Worm (Caenorhabditis elegans): Measurements from ENCODE around the gene cap-1.

The cap-1 gene

DNA sequence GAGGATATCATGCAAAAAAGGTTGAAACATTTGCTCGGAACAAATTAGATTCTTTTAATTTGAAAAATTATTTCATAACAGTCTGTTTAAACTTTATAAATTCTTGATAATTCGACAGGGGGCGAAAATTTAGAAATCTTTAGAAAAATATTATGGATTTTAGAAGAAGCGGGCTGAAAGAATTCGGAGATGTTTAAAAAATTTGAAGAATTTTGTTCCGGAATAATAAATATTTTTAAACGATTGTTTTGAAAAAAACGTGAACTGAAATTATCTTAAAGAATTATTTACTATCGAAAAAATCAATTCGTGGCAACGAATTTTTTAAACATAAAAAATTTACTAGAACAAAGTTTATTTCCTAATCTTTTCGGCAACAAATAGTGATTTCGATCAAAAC, 26.3 kb downstream of the cap-1 start, which contains the start of gene R13A1.3:
R13A1.3 (plus strand) TSS at position 301 of the 400 bp plus-strand sequence.
- no peak for TF ChIP-seq pha-4 (tag; optimal IDR thresholded peaks at IDR 0.05)
- TF ChIP-seq repo-1 (tag; optimal IDR thresholded peaks at IDR 0.05) = no peak
- no peak for TF ChIP-seq T26A5.8 (tag; optimal IDR thresholded peaks at IDR 0.05)
- no peak for TF ChIP-seq atf-7 (tag; optimal IDR thresholded peaks at IDR 0.05)
- no peak for TF ChIP-seq lsl-1 (GFP tag; optimal IDR thresholded peaks at IDR 0.05)
- TF ChIP-seq efl-1 (GFP tag; optimal IDR thresholded peaks at IDR 0.05) = no peak
- no peak for TF ChIP-seq attf-3 (GFP tag; conservative IDR thresholded peaks at IDR 0.05)
- TF ChIP-seq lag-1 (GFP tag; IDR thresholded peaks at IDR 0.05) = no peak
- TF ChIP-seq let-526 (GFP tag; IDR thresholded peaks at IDR 0.05) = no peak
- no peak for TF ChIP-seq sdz-38 (tag; optimal IDR thresholded peaks at IDR 0.05)
- no peak for TF ChIP-seq aptf-3 (GFP tag; IDR thresholded peaks at IDR 0.05)
- no peak for TF ChIP-seq F33H1.4 (GFP tag; IDR thresholded peaks at IDR 0.05)
- TF ChIP-seq snpc-1.1 (tag; optimal IDR thresholded peaks at IDR 0.05; ENCODE audit: insufficient read depth) = no peak
- no peak for TF ChIP-seq ama-1 (optimal IDR thresholded peaks at IDR 0.05)
- no peak for TF ChIP-seq ama-1 (GFP tag; optimal IDR thresholded peaks at IDR 0.05)
- no peak for TF ChIP-seq tlf-1 (GFP tag; optimal IDR thresholded peaks at IDR 0.05)

DNA sequence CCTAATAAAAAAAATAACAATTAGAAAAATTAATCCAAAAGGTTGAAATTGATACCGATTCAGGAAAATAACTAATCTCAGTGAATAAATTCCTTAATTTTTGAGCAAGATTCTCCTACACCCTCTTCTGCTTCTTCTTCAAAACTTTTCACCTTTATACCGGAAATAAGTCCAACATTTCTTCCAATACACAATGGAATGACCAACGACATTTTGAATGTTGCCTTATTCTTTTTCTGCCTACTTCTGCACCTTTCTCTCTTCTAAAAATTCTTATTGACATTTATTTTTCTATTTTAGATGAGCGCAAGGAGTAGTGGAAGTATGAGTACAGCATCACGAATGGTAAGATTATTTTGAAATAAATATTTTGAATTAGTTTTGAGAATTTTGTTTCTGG, 33.2 kb downstream of the cap-1 start, which contains the start of gene unc-8:
unc-8 (plus strand) TSS at position 301 of the 400 bp plus-strand sequence.
- no peak for TF ChIP-seq tbx-9 (tag; optimal IDR thresholded peaks at IDR 0.05; ENCODE audit: borderline replicate concordance)
- no peak for TF ChIP-seq ekl-4 (GFP tag; IDR thresholded peaks at IDR 0.05)
- TF ChIP-seq F55B11.4 (tag; optimal IDR thresholded peaks at IDR 0.05; ENCODE audit: borderline replicate concordance, insufficient read depth) = no peak
- no peak for TF ChIP-seq unc-130 (GFP tag; optimal IDR thresholded peaks at IDR 0.05)
- TF ChIP-seq lin-26 (GFP tag; IDR thresholded peaks at IDR 0.05) = no peak
- no peak for TF ChIP-seq nhr-90 (tag; optimal IDR thresholded peaks at IDR 0.05)
- no peak for TF ChIP-seq F39B2.1 (GFP tag; IDR thresholded peaks at IDR 0.05)
- TF ChIP-seq ztf-3 (GFP tag; optimal IDR thresholded peaks at IDR 0.05) = no peak
- TF ChIP-seq nhr-179 (tag; optimal IDR thresholded peaks at IDR 0.05) = no peak

DNA sequence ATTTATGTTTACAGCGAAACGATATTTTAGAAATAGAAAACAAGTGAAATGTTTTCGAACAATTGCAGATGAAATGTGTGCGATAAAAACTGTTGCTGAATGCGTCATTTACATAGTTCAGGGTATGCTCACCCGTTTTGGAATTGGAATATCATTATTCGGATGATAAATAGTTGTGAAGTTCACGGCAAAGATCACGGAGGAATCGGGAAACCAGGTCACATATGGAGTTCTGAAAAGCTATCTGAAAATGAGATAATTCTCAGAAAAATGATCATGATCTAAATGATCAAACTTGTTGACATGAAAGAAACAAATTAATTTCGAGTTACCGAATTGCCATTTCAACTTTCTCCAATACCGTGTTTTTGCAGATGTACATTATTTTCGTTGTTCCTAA, 34.3 kb downstream of the cap-1 start, which contains the start of gene best-16:
best-16 (minus strand) TSS at position 101 of the 400 bp plus-strand sequence.
- TF ChIP-seq tbp1 (GFP tag; optimal IDR thresholded peaks at IDR 0.05) = no peak
- TF ChIP-seq attf-5 (GFP tag; optimal IDR thresholded peaks at IDR 0.05) = no peak
- no peak for TF ChIP-seq ama-1 (optimal IDR thresholded peaks at IDR 0.05)
- TF ChIP-seq ama-1 (GFP tag; optimal IDR thresholded peaks at IDR 0.05) = no peak
- TF ChIP-seq zfh-2 (GFP tag; conservative IDR thresholded peaks at IDR 0.05) = no peak
- no peak for TF ChIP-seq sptf-2 (GFP tag; optimal IDR thresholded peaks at IDR 0.05)
- no peak for TF ChIP-seq ztf-18 (tag; optimal IDR thresholded peaks at IDR 0.05)
- TF ChIP-seq F49E8.2 (tag; optimal IDR thresholded peaks at IDR 0.05; ENCODE audit: insufficient read depth) = no peak
- TF ChIP-seq ztf-26 (tag; optimal IDR thresholded peaks at IDR 0.05) = no peak
- TF ChIP-seq lsy-27 (tag; optimal IDR thresholded peaks at IDR 0.05; ENCODE audit: borderline replicate concordance, insufficient read depth) = no peak
- no peak for TF ChIP-seq mes-4 (tag; optimal IDR thresholded peaks at IDR 0.05)
- TF ChIP-seq K12H6.12 (tag; optimal IDR thresholded peaks at IDR 0.05) = no peak
- no peak for TF ChIP-seq nfya-1 (tag; optimal IDR thresholded peaks at IDR 0.05; ENCODE audit: borderline replicate concordance, insufficient read depth)
- no peak for TF ChIP-seq dpff-1 (tag; optimal IDR thresholded peaks at IDR 0.05)
- TF ChIP-seq nhr-80 (tag; optimal IDR thresholded peaks at IDR 0.05) = no peak
- TF ChIP-seq nfyb-1 (GFP tag; IDR thresholded peaks at IDR 0.05) = no peak

Measured in whole organism, young adult.